Worm (Caenorhabditis elegans): ENCODE results near the gene T12B3.3.
"Not testable (repeated sequence)": the region's sequence is repeated elsewhere in the genome, so short reads cannot be mapped to it uniquely, and the experiment has no call there.

Gene T12B3.3

DNA sequence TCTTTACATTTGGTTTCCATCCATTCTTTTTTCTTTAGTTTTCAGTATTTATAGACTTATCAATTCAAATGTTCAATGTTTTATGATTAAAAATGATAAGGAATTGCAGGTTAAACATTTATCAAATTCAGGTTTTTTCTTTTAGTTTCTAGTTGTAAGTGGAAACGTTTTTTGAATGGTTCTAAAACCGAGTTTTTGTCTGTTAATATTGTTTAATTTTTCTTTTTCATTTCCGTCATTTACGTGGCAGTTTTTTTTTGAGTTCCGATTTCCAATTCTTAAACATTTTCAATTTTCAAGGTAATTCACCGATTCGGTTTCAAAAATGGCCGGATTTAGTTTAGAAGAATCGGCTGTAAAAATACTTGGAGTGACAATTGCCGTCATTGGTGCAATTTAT lies at the start of gene T12B3.3:
T12B3.3 (plus strand) TSS at position 301 of the 400 bp plus-strand sequence.
- not testable (repeated sequence) for TF ChIP-seq hmg-4 (GFP tag; optimal IDR thresholded peaks at IDR 0.05); aly-1 (tag; optimal IDR thresholded peaks at IDR 0.05); tbx-37 (GFP tag; conservative IDR thresholded peaks at IDR 0.05)

DNA sequence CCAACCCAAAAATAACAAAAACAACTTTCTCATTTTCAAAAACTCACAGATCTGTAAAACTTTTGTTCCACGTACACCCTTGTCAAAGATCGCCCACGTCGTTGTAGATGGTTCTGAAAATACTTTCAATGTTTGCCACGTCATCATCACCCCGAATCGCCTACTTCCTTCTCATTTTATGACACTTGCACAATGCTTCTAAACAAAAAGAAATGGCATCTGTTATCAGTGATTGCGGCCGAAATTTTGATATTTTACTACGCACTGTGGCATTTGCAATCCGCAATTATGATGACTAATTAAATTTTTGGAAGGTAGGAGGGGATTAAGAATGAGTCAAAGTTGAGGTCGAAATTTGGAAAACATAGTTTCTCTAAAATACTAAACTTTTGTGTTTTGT lies 49.2 kb upstream of the T12B3.3 start:
- no peak for TF ChIP-seq ama-1 (optimal IDR thresholded peaks at IDR 0.05)

DNA sequence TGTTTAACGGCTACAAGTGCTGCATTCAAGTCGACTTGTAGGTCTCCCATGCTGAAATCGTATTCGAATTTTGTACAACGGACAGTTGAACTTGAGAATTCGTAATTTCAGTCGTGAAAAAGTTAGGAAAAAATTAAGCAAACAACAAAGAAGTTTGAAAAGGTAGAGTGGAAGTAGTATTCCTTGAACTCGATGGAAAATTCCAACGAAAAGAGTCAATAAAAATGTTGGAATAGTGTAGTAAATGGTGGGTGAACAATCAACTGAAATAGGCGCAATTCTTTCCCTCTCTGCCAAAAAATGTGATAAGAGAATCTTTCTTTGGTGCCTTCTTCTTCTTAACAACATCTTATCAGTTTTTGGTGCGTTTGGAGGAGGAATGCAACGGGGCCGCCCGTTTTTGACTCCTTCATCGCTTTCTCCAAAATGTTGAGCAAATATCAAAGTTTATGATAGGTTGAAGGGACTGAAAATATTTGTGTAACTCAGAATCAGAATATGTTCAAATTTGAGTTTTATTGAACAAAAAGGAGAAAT lies 48.3 kb upstream of the T12B3.3 start, which contains the start of gene ifo-1:
ifo-1 (minus strand) TSS at position 51 of the 537 bp plus-strand sequence.
- TF ChIP-seq flt-1 (GFP tag; IDR thresholded peaks at IDR 0.05), result no peak
- no peak for TF ChIP-seq ceh-36 (tag; optimal IDR thresholded peaks at IDR 0.05)

ce11 chrIV:7328918-7329317 lies 46.0 kb upstream of the T12B3.3 start, which contains the start of gene sqst-2:
TSS of gene sqst-2 (minus strand) at chrIV:7328975.
- TF ChIP-seq scrt-1 (GFP tag; IDR thresholded peaks at IDR 0.05) (no peak), flt-1 (GFP tag; IDR thresholded peaks at IDR 0.05) (no peak), aly-1 (tag; optimal IDR thresholded peaks at IDR 0.05) (no peak), tbx-11 (GFP tag; IDR thresholded peaks at IDR 0.05) (no peak)

DNA sequence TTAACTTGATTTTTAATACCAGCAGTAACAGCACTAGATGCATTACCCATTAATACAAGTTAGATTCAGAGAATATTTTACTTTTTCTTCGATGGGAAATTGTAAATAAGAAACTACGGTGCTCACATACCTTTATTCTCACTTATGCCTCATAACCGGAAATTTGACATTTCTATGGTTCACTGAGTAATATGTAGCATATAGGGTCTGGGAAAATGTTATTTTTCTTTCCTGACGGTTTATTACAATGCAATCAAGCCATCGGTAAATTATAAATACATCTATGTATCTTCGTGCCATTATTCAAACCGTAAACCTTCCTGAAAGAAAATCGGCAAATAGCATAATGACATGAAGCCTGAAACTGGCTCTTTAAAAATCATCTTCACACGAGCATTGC lies 42.3 kb upstream of the T12B3.3 start, which contains the start of gene ocr-4:
ocr-4 (minus strand) TSS at position 101 of the 400 bp plus-strand sequence.
- TF ChIP-seq scrt-1 (GFP tag; IDR thresholded peaks at IDR 0.05) (no peak), hnd-1 (tag; optimal IDR thresholded peaks at IDR 0.05) (no peak), sea-1 (GFP tag; conservative IDR thresholded peaks at IDR 0.05) (no peak), hmbx-1 (tag; optimal IDR thresholded peaks at IDR 0.05) (no peak), aly-1 (tag; optimal IDR thresholded peaks at IDR 0.05) (no peak), ets-7 (tag; optimal IDR thresholded peaks at IDR 0.05) (no peak), tra-4 (tag; optimal IDR thresholded peaks at IDR 0.05) (no peak), tbx-37 (GFP tag; conservative IDR thresholded peaks at IDR 0.05) (no peak), hmg-4 (GFP tag; optimal IDR thresholded peaks at IDR 0.05) (no peak), ceh-13 (GFP tag; optimal IDR thresholded peaks at IDR 0.05) (no peak), B0310.2 (tag; optimal IDR thresholded peaks at IDR 0.05) (no peak)

ce11 chrIV:7338042-7338441 lies 36.9 kb upstream of the T12B3.3 start:
- TF ChIP-seq pes-1 (GFP tag; IDR thresholded peaks at IDR 0.05) (no peak), tra-4 (tag; optimal IDR thresholded peaks at IDR 0.05) (no peak), tbx-11 (GFP tag; IDR thresholded peaks at IDR 0.05) (no peak), sea-1 (GFP tag; conservative IDR thresholded peaks at IDR 0.05) (no peak), scrt-1 (GFP tag; IDR thresholded peaks at IDR 0.05) (no peak), ets-7 (tag; optimal IDR thresholded peaks at IDR 0.05) (no peak), hnd-1 (tag; optimal IDR thresholded peaks at IDR 0.05) (no peak), hmbx-1 (tag; optimal IDR thresholded peaks at IDR 0.05) (no peak)

ce11 chrIV:7339095-7339494 lies 35.9 kb upstream of the T12B3.3 start:
- TF ChIP-seq aly-1 (tag; optimal IDR thresholded peaks at IDR 0.05) (no peak), ets-7 (tag; optimal IDR thresholded peaks at IDR 0.05) (no peak), tbx-11 (GFP tag; IDR thresholded peaks at IDR 0.05) (no peak), ama-1 (optimal IDR thresholded peaks at IDR 0.05) (no peak), flt-1 (GFP tag; IDR thresholded peaks at IDR 0.05) (no peak), scrt-1 (GFP tag; IDR thresholded peaks at IDR 0.05) (no peak), tra-4 (tag; optimal IDR thresholded peaks at IDR 0.05) (no peak), hnd-1 (tag; optimal IDR thresholded peaks at IDR 0.05) (no peak), ceh-13 (GFP tag; optimal IDR thresholded peaks at IDR 0.05) (no peak), hmbx-1 (tag; optimal IDR thresholded peaks at IDR 0.05) (no peak), hmg-4 (GFP tag; optimal IDR thresholded peaks at IDR 0.05) (no peak), tbx-37 (GFP tag; conservative IDR thresholded peaks at IDR 0.05) (no peak), F13C5.2 (tag; optimal IDR thresholded peaks at IDR 0.05) (no peak), sea-1 (GFP tag; conservative IDR thresholded peaks at IDR 0.05) (no peak)

- TF ChIP-seq aly-1 (tag; optimal IDR thresholded peaks at IDR 0.05) (no peak), tbx-37 (GFP tag; conservative IDR thresholded peaks at IDR 0.05) (no peak), tra-4 (tag; optimal IDR thresholded peaks at IDR 0.05) (no peak), ama-1 (optimal IDR thresholded peaks at IDR 0.05) (no peak), pes-1 (GFP tag; IDR thresholded peaks at IDR 0.05) (no peak), tbx-11 (GFP tag; IDR thresholded peaks at IDR 0.05) (no peak), hmbx-1 (tag; optimal IDR thresholded peaks at IDR 0.05) (no peak), hmg-4 (GFP tag; optimal IDR thresholded peaks at IDR 0.05) (no peak), B0310.2 (tag; optimal IDR thresholded peaks at IDR 0.05) (no peak), flt-1 (GFP tag; IDR thresholded peaks at IDR 0.05) (no peak), ets-7 (tag; optimal IDR thresholded peaks at IDR 0.05) (no peak), ceh-36 (tag; optimal IDR thresholded peaks at IDR 0.05) (no peak), sea-1 (GFP tag; conservative IDR thresholded peaks at IDR 0.05) (no peak), hnd-1 (tag; optimal IDR thresholded peaks at IDR 0.05) (no peak), scrt-1 (GFP tag; IDR thresholded peaks at IDR 0.05) (no peak)
Observed at ce11 chrIV:7342144-7342543, 32.8 kb upstream of the T12B3.3 start.

DNA sequence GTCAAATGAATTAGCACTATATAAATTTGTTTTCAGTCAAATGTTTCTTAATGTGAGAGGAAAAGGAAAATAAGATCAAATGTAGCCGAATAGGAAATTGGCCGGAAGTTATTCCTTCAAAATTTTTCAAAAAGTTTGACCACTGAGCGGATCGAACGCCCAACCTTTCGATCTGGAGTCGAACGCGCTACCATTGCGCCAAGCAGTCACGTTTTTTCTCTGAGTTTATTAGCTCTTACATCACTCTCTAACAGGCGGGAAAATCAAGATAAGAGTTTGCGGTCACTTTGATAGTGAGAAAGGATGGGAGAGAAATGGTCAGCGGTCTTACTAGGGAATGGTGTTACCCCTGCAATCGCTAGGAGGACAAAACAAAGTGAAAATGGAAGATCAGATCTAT lies 30.9 kb upstream of the T12B3.3 start:
- TF ChIP-seq scrt-1 (GFP tag; IDR thresholded peaks at IDR 0.05), result no peak; the same call in 1 of the 2 replicates
- TF ChIP-seq hmg-4 (GFP tag; optimal IDR thresholded peaks at IDR 0.05), result no peak
- TF ChIP-seq flt-1 (GFP tag; IDR thresholded peaks at IDR 0.05), result peak; percentile 38; the same call in 1 of the 2 replicates
- TF ChIP-seq ama-1 (optimal IDR thresholded peaks at IDR 0.05), result no peak
- TF ChIP-seq tbx-11 (GFP tag; IDR thresholded peaks at IDR 0.05), result 0 out of 2 replicates have a peak, but pooled peaks have one; percentile 51

Data from whole organism, early embryonic.